Worm (Caenorhabditis elegans) whole organism, young adult: ENCODE results near the gene ubc-17.

Experiments used
- F57A8.1 ChIP-seq: fragments of 200-800 bp; sonication (Bioruptor generic); optimal IDR thresholded peaks from 2 replicates; lab custom pipeline; 2018; ENCODE audit warnings: mild to moderate bottlenecking, missing genetic modification characterization, moderate library complexity, missing compliant biosample characterization
- ama-1 ChIP-seq, 3 experiments: fragments of 150-350 bp in 1 of 3; sonication (generic microtip) in 2 of 3; optimal IDR thresholded peaks; 2 replicates each; lab custom pipeline; 2014 to 2018; ENCODE audit warnings: missing biosample characterization in 2 of 3, missing genetic modification characterization in 2 of 3, missing genetic modification reagents in 2 of 3
- ceh-40 ChIP-seq: fragments of 200-800 bp; sonication (Bioruptor generic); IDR thresholded peaks from 2 replicates; pipeline ENCODE4 v1.3.6; 2022; ENCODE audit warnings: missing genetic modification characterization, missing compliant biosample characterization
- efl-1 ChIP-seq: fragments of 150-350 bp; optimal IDR thresholded peaks from 2 replicates; lab custom pipeline; 2014; ENCODE audit warnings: missing biosample characterization, missing genetic modification reagents, missing genetic modification characterization
- hrde-1 ChIP-seq: sonication (generic microtip); optimal IDR thresholded peaks from 2 replicates; lab custom pipeline; 2016; ENCODE audit warnings: missing genetic modification characterization, mild to moderate bottlenecking, missing compliant biosample characterization, moderate library complexity, missing genotype, missing genetic modification reagents, borderline replicate concordance
- repo-1 ChIP-seq: sonication (generic microtip); optimal IDR thresholded peaks from 2 replicates; lab custom pipeline; 2017; ENCODE audit warnings: mild to moderate bottlenecking, missing genetic modification characterization, missing compliant biosample characterization
- snpc-1.3 ChIP-seq: sonication (generic microtip); optimal IDR thresholded peaks from 2 replicates; lab custom pipeline; 2017; ENCODE audit warnings: missing genetic modification characterization, mild to moderate bottlenecking, missing compliant biosample characterization, antibody characterized with exemption, moderate library complexity, missing genotype, missing genetic modification reagents; ENCODE audit not compliant: insufficient read depth
- unc-62 ChIP-seq: fragments of 150-350 bp; optimal IDR thresholded peaks from 2 replicates; lab custom pipeline; 2014; ENCODE audit warnings: missing biosample characterization, missing genetic modification reagents, missing genetic modification characterization

DNA sequence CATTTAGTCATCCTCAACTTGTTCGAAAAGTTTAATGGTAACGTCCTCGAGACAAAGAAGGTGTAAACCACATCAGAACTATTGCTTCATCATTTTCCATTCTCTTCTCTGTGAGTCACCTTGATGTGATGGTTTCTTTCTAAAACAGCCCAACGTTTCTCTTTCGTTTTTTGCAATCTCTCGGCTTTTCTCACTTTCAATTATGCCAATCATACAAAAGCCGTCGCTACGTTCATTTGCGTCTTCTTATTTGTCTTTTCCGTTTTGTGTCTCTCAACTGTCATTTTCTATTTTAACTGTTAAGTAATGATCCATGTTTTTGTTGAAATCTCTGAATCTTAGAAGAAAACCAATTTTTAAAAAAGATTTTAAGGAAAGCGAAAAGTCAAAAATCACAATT lies 7.0 kb downstream of the ubc-17 start, which contains the start of gene B0403.5:
- TF ChIP-seq ama-1 (optimal IDR thresholded peaks at IDR 0.05; lab: Kevin White, UChicago) (no peak), ama-1 (GFP tag; optimal IDR thresholded peaks at IDR 0.05; lab: Kevin White, UChicago) (no peak), efl-1 (GFP tag; lab: Kevin White, UChicago) (no peak), ceh-40 (no peak), hrde-1 (no peak), unc-62 (GFP tag; lab: Kevin White, UChicago) (no peak), repo-1 (no peak), snpc-1.3 (no peak), F57A8.1 (GFP tag; lab: Kevin White, UChicago) (no peak)
